Fruit fly (Drosophila melanogaster): ENCODE results near the gene Vps53.

Vps53 gene

DNA sequence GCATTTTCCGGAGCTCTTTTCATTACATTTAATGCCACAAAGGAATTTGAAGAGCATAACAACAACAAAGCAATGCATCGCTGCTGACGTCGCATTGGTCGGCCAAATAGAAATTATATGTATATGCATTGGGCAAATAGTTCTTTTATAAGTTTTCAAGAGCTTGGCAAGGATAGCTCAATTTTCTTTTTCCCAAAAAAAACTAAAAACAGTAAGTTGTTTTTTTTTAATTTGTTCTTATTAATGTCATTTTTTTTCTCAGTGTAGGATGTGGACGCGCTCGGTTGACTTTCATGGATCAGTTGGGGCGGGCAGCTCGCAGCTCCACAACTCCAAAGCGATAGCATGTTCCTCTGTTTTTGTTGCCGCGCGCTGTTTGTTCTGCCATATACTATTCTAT, 26.7 kb downstream of the Vps53 start:
- TF ChIP-seq Dif (GFP tag; optimal IDR thresholded peaks at IDR 0.05; ENCODE audit: partially characterized antibody): no peak
- TF ChIP-seq Rel (GFP tag; optimal IDR thresholded peaks at IDR 0.05): no peak
- no peak for TF ChIP-seq Rel (tag; optimal IDR thresholded peaks at IDR 0.05)
- no peak for TF ChIP-seq Abd-B (GFP tag; optimal IDR thresholded peaks at IDR 0.05)
- no peak for TF ChIP-seq Hr78 (GFP tag; optimal IDR thresholded peaks at IDR 0.05)
- TF ChIP-seq N (GFP tag; optimal IDR thresholded peaks at IDR 0.05): no peak
- TF ChIP-seq HLH106 (tag; optimal IDR thresholded peaks at IDR 0.05): no peak
- no peak for TF ChIP-seq lola (GFP tag; optimal IDR thresholded peaks at IDR 0.05)
- no peak for TF ChIP-seq OdsH (GFP tag; optimal IDR thresholded peaks at IDR 0.05)
- no peak for TF ChIP-seq br (GFP tag; optimal IDR thresholded peaks at IDR 0.05)
- TF ChIP-seq brk (GFP tag; optimal IDR thresholded peaks at IDR 0.05): no peak

DNA sequence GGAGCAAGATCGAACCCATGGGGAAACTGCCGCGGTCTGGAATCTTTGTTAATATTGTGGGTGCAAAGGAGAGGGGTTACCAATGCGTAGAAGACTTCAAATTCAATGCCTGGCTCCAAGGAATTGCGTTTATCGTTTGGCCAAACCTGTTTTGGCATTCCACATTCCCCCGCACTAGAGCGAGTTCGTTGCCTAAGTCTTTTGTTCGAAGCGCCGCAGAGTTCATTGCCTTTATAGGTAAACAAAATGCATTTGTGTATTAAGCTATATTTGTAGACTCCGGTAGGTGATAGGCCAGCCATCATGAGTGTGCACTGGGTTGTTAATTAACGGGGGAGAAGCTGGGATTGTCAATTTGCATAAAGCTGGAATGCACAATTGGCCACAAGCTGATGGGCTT, 30.8 kb downstream of the Vps53 start:
- TF ChIP-seq foxo (GFP tag; optimal IDR thresholded peaks at IDR 0.05) (no peak), Abd-B (GFP tag; optimal IDR thresholded peaks at IDR 0.05) (no peak), Dif (GFP tag; optimal IDR thresholded peaks at IDR 0.05; ENCODE audit: partially characterized antibody) (no peak), HLH106 (tag; optimal IDR thresholded peaks at IDR 0.05) (no peak), Dfd (GFP tag; optimal IDR thresholded peaks at IDR 0.05) (no peak), lola (GFP tag; optimal IDR thresholded peaks at IDR 0.05) (no peak), GATAd (GFP tag; optimal IDR thresholded peaks at IDR 0.05) (no peak), pan (optimal IDR thresholded peaks at IDR 0.05) (no peak)

DNA sequence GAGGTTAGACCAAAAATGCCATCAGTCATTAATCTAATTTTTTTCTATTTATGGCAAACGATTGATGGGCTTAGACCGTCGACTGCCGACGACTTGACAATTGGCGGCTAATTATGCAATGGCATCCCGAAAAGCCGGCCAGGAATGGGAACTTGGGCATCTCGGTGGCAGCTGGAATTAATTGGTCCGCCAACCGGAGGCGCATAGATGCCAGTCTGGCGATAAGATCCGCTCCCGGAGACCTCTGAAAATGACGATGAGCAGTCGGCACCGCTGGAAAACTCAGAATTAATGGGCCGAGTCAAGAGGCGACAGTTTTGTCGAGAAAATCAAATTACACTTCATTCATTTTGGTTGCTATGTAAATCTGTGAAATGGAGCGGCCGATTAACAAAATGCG, 33.2 kb downstream of the Vps53 start, which contains the start of gene CG15429:
Gene CG15429 (plus strand): TSS at position 301 of the 400 bp plus-strand sequence.
- no peak for TF ChIP-seq CrebA (GFP tag; optimal IDR thresholded peaks at IDR 0.05; ENCODE audit: borderline replicate concordance)
- TF ChIP-seq ey (GFP tag; optimal IDR thresholded peaks at IDR 0.05): no peak
- TF ChIP-seq rgr (GFP tag; optimal IDR thresholded peaks at IDR 0.05): no peak
- TF ChIP-seq psq (GFP tag; optimal IDR thresholded peaks at IDR 0.05): no peak
- TF ChIP-seq CG32264 (GFP tag; optimal IDR thresholded peaks at IDR 0.05): no peak
- TF ChIP-seq Vsx2 (GFP tag; optimal IDR thresholded peaks at IDR 0.05; ENCODE audit: partially characterized antibody): no peak
- TF ChIP-seq br (GFP tag; optimal IDR thresholded peaks at IDR 0.05): no peak
- no peak for TF ChIP-seq brk (GFP tag; optimal IDR thresholded peaks at IDR 0.05)
- no peak for TF ChIP-seq GATAd (GFP tag; optimal IDR thresholded peaks at IDR 0.05)

DNA sequence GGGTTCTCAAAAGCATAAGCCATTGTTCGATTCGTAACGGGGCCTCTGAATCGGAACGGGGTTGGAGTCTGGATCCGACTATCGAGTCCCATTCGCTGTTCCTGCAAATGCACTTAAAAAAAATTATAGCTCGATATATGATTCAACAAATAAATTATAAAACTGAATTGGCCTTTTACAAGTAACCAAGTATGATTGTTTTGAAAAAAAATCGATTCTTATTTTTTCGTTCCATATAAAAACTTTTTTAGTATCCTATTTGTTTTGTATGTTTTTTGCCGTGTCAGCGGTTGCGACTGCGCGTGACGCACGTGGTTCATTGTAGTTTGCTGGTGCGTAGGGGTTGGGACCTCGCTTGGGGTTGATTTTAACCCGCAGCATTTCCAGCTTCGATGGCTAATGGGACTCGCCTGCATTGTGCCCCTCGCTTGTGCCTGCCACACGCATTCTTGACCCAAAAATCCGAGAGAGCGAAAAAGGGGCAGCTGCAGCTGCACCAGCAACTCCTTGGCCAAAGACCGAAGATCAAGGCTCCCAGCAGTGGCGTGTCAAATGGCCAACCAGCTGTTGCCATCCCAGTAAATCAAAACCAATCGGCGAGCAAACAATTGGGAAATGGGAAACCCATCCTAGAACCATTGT, 35.1 kb downstream of the Vps53 start:
- TF ChIP-seq Hnf4 (GFP tag; optimal IDR thresholded peaks at IDR 0.05): peak; percentile 36
- TF ChIP-seq foxo (GFP tag; optimal IDR thresholded peaks at IDR 0.05): peak in 1 of 2 experiments; percentile 61
- peak; percentile 55 for TF ChIP-seq ey (GFP tag; optimal IDR thresholded peaks at IDR 0.05)
- TF ChIP-seq Vsx2 (GFP tag; optimal IDR thresholded peaks at IDR 0.05; ENCODE audit: partially characterized antibody): no peak
- no peak for TF ChIP-seq CG9705 (GFP tag; optimal IDR thresholded peaks at IDR 0.05)
- TF ChIP-seq psq (GFP tag; optimal IDR thresholded peaks at IDR 0.05): peak; percentile 8
- TF ChIP-seq CG32264 (GFP tag; optimal IDR thresholded peaks at IDR 0.05): no peak
- peak; percentile 13 for TF ChIP-seq Jra (GFP tag; optimal IDR thresholded peaks at IDR 0.05)
- peak; percentile 45 for TF ChIP-seq rgr (GFP tag; optimal IDR thresholded peaks at IDR 0.05)
- no peak for TF ChIP-seq jim (GFP tag; optimal IDR thresholded peaks at IDR 0.05)
- TF ChIP-seq Hr83 (GFP tag; optimal IDR thresholded peaks at IDR 0.05; ENCODE audit: poor library complexity, severe bottlenecking): no peak
- no peak for TF ChIP-seq tai (GFP tag; optimal IDR thresholded peaks at IDR 0.05)
- TF ChIP-seq Dif (GFP tag; optimal IDR thresholded peaks at IDR 0.05; ENCODE audit: partially characterized antibody): no peak
- TF ChIP-seq CrebA (GFP tag; optimal IDR thresholded peaks at IDR 0.05; ENCODE audit: borderline replicate concordance): no peak
- TF ChIP-seq pan (optimal IDR thresholded peaks at IDR 0.05): no peak
- peak; percentile 25 for TF ChIP-seq woc (GFP tag; optimal IDR thresholded peaks at IDR 0.05)
- TF ChIP-seq h (GFP tag; optimal IDR thresholded peaks at IDR 0.05): peak; percentile 58
- TF ChIP-seq HLH106 (tag; optimal IDR thresholded peaks at IDR 0.05): peak; percentile 51
- peak; percentile 50 for TF ChIP-seq sv (GFP tag; optimal IDR thresholded peaks at IDR 0.05)
- TF ChIP-seq br (GFP tag; optimal IDR thresholded peaks at IDR 0.05): peak; percentile 38
- TF ChIP-seq dsf (GFP tag; optimal IDR thresholded peaks at IDR 0.05; ENCODE audit: borderline replicate concordance): no peak
- peak; percentile 32 for TF ChIP-seq Sp1 (GFP tag; optimal IDR thresholded peaks at IDR 0.05)
- peak; percentile 48 for TF ChIP-seq OdsH (GFP tag; optimal IDR thresholded peaks at IDR 0.05)
- peak; percentile 59 for TF ChIP-seq fru (GFP tag; optimal IDR thresholded peaks at IDR 0.05)
- TF ChIP-seq Hr78 (GFP tag; optimal IDR thresholded peaks at IDR 0.05): no peak
- TF ChIP-seq Dfd (GFP tag; optimal IDR thresholded peaks at IDR 0.05): no peak
